Worm (Caenorhabditis elegans) whole organism, L2 larva: ENCODE results near the gene smoc-1.
A peak's percentile ranks its signal among the peaks of the same experiment; 100 is the strongest.

ENCODE experiments used
- C34F6.9 ChIP-seq: fragments of 150-350 bp; optimal IDR thresholded peaks from 2 replicates; lab custom pipeline; 2014; ENCODE audit warnings: missing biosample characterization, missing genetic modification characterization
- F13H6.1 ChIP-seq: sonication (generic microtip); optimal IDR thresholded peaks from 2 replicates; lab custom pipeline; 2016; ENCODE audit warnings: missing genetic modification characterization, missing compliant biosample characterization
- Y55F3AM.14 ChIP-seq: fragments of 200-800 bp; sonication (Bioruptor generic); optimal IDR thresholded peaks from 2 replicates; lab custom pipeline; 2018; ENCODE audit warnings: mild to moderate bottlenecking, missing genetic modification characterization, missing compliant biosample characterization
- ZK546.5 ChIP-seq: sonication (generic microtip); optimal IDR thresholded peaks from 2 replicates; lab custom pipeline; 2017; ENCODE audit warnings: missing biosample characterization, missing genetic modification characterization
- aly-2 ChIP-seq: fragments of 150-350 bp; optimal IDR thresholded peaks from 2 replicates; lab custom pipeline; 2014; ENCODE audit warnings: missing biosample characterization, missing genetic modification characterization
- ama-1 ChIP-seq: fragments of 150-350 bp; optimal IDR thresholded peaks from 2 replicates; lab custom pipeline; 2018; ENCODE audit warnings: inconsistent platforms
- blmp-1 ChIP-seq: sonication (generic microtip); optimal IDR thresholded peaks from 2 replicates; lab custom pipeline; 2017; ENCODE audit warnings: missing genetic modification characterization, mild to moderate bottlenecking, missing compliant biosample characterization, antibody characterized with exemption, moderate library complexity; ENCODE audit not compliant: insufficient read depth
- ceh-16 ChIP-seq: fragments of 150-350 bp; optimal IDR thresholded peaks from 2 replicates; lab custom pipeline; 2014; ENCODE audit warnings: missing biosample characterization, missing genetic modification characterization
- ceh-82 ChIP-seq: fragments of 150-350 bp; optimal IDR thresholded peaks from 2 replicates; lab custom pipeline; 2014; ENCODE audit warnings: missing biosample characterization, missing genetic modification characterization
- crh-2 ChIP-seq: sonication (generic microtip); optimal IDR thresholded peaks from 2 replicates; lab custom pipeline; 2017; ENCODE audit warnings: missing biosample characterization, missing genetic modification characterization
- dmd-4 ChIP-seq: sonication (generic microtip); optimal IDR thresholded peaks from 2 replicates; lab custom pipeline; 2017; ENCODE audit warnings: missing biosample characterization, missing genetic modification characterization
- elt-1 ChIP-seq: fragments of 150-350 bp; optimal IDR thresholded peaks from 2 replicates; lab custom pipeline; 2014; ENCODE audit warnings: missing biosample characterization, missing genetic modification characterization
- elt-3 ChIP-seq: sonication (generic microtip); optimal IDR thresholded peaks from 2 replicates; lab custom pipeline; 2017; ENCODE audit warnings: missing biosample characterization, missing genetic modification characterization
- fos-1 ChIP-seq: fragments of 150-350 bp; optimal IDR thresholded peaks from 2 replicates; lab custom pipeline; 2014; ENCODE audit warnings: missing biosample characterization, missing genetic modification characterization
- gmeb-1 ChIP-seq: fragments of 150-350 bp; optimal IDR thresholded peaks from 2 replicates; lab custom pipeline; 2014; ENCODE audit warnings: missing biosample characterization, missing genetic modification characterization
- lin-39 ChIP-seq: fragments of 150-350 bp; optimal IDR thresholded peaks from 2 replicates; lab custom pipeline; 2014; ENCODE audit warnings: missing biosample characterization, missing genetic modification reagents, missing genetic modification characterization
- lsy-2 ChIP-seq, 2 experiments: fragments of 150-350 bp in 1 of 2; sonication (generic microtip) in 1 of 2; optimal IDR thresholded peaks; 2 replicates each; lab custom pipeline; 2014 to 2017; ENCODE audit warnings: missing biosample characterization in 2 of 2, missing genetic modification characterization in 2 of 2
- nhr-10 ChIP-seq: sonication (generic microtip); optimal IDR thresholded peaks from 2 replicates; lab custom pipeline; 2017; ENCODE audit warnings: missing biosample characterization, missing genetic modification characterization
- nhr-12 ChIP-seq: fragments of 150-350 bp; optimal IDR thresholded peaks from 2 replicates; lab custom pipeline; 2014; ENCODE audit warnings: missing biosample characterization, missing genetic modification characterization
- nhr-129 ChIP-seq: fragments of 150-350 bp; optimal IDR thresholded peaks from 2 replicates; lab custom pipeline; 2014; ENCODE audit warnings: missing biosample characterization, missing genetic modification characterization
- nhr-23 ChIP-seq: fragments of 150-350 bp; optimal IDR thresholded peaks from 2 replicates; lab custom pipeline; 2014; ENCODE audit warnings: missing biosample characterization, missing genetic modification reagents, missing genetic modification characterization
- nhr-25 ChIP-seq: fragments of 150-350 bp; sonication (generic microtip); optimal IDR thresholded peaks from 3 replicates; lab custom pipeline; 2014; ENCODE audit warnings: missing biosample characterization, missing genetic modification characterization
- nhr-77 ChIP-seq: fragments of 150-350 bp; optimal IDR thresholded peaks from 2 replicates; lab custom pipeline; 2014; ENCODE audit warnings: missing biosample characterization, missing genetic modification characterization
- sem-4 ChIP-seq: fragments of 150-350 bp; optimal IDR thresholded peaks from 2 replicates; lab custom pipeline; 2014; ENCODE audit warnings: missing biosample characterization, missing genetic modification reagents, missing genetic modification characterization
- skn-1 ChIP-seq: sonication (generic microtip); optimal IDR thresholded peaks from 2 replicates; lab custom pipeline; 2017; ENCODE audit warnings: missing biosample characterization, missing genetic modification characterization
- sma-3 ChIP-seq: sonication (generic microtip); optimal IDR thresholded peaks from 2 replicates; lab custom pipeline; 2016; ENCODE audit warnings: missing genetic modification reagents, missing genetic modification characterization, missing compliant biosample characterization
- unc-39 ChIP-seq: fragments of 150-350 bp; optimal IDR thresholded peaks from 2 replicates; lab custom pipeline; 2014; ENCODE audit warnings: missing biosample characterization, missing genetic modification characterization
- unc-62 ChIP-seq: fragments of 150-350 bp; optimal IDR thresholded peaks from 2 replicates; lab custom pipeline; 2014; ENCODE audit warnings: missing biosample characterization, missing genetic modification reagents, missing genetic modification characterization
- zag-1 ChIP-seq: fragments of 150-350 bp; optimal IDR thresholded peaks from 2 replicates; lab custom pipeline; 2014; ENCODE audit warnings: missing biosample characterization, missing genetic modification characterization
- ztf-11 ChIP-seq: sonication (generic microtip); optimal IDR thresholded peaks from 2 replicates; lab custom pipeline; 2017; ENCODE audit warnings: missing biosample characterization, missing genetic modification characterization
- ztf-4 ChIP-seq: fragments of 150-350 bp; optimal IDR thresholded peaks from 2 replicates; lab custom pipeline; 2014; ENCODE audit warnings: missing biosample characterization, missing genetic modification characterization

Gene smoc-1

ce11 chrV:11764373-11764954 lies 7.0 kb downstream of the smoc-1 start, which contains the start of the genes F55A11.1 and syx-5 (continued):
- TF ChIP-seq gmeb-1 (tag; lab: Kevin White, UChicago) (peak; percentile 87), ceh-16 (no peak), elt-1 (no peak), nhr-12 (tag; lab: Kevin White, UChicago) (no peak), elt-3 (tag; lab: Kevin White, UChicago) (no peak), nhr-129 (peak; percentile 57), Y55F3AM.14 (GFP tag; lab: Kevin White, UChicago) (peak; percentile 48), skn-1 (tag; lab: Kevin White, UChicago) (peak; percentile 57), nhr-25 (tag; lab: Kevin White, UChicago) (peak; percentile 95), aly-2 (no peak), dmd-4 (tag; lab: Kevin White, UChicago) (peak; percentile 39), ZK546.5 (tag; lab: Kevin White, UChicago) (peak; percentile 30), nhr-10 (tag; lab: Kevin White, UChicago) (peak; percentile 13)
- TF ChIP-seq, all 48 proteins: peak for 32

ce11 chrV:11767028-11767427 lies 9.6 kb downstream of the smoc-1 start, which contains the start of gene sel-11:
sel-11 (plus strand) TSS chrV:11767328.
- no peak for TF ChIP-seq sma-3 (GFP tag; lab: Kevin White, UChicago)
- TF ChIP-seq unc-39 (tag; lab: Kevin White, UChicago) = no peak
- no peak for TF ChIP-seq aly-2
- TF ChIP-seq Y55F3AM.14 (GFP tag; lab: Kevin White, UChicago) = no peak
- no peak for TF ChIP-seq elt-3 (tag; lab: Kevin White, UChicago)
- TF ChIP-seq blmp-1 = no peak
- TF ChIP-seq zag-1 (tag; lab: Kevin White, UChicago) = no peak
- no peak for TF ChIP-seq ceh-82 (tag; lab: Kevin White, UChicago)
- no peak for TF ChIP-seq nhr-77 (tag; lab: Kevin White, UChicago)
- no peak for TF ChIP-seq ztf-11 (tag; lab: Kevin White, UChicago)
- no peak for TF ChIP-seq ama-1 (lab: Kevin White, UChicago)
- no peak for TF ChIP-seq nhr-23 (tag; lab: Kevin White, UChicago)
- TF ChIP-seq gmeb-1 (tag; lab: Kevin White, UChicago) = no peak
- no peak for TF ChIP-seq crh-2
- TF ChIP-seq C34F6.9 (tag; lab: Kevin White, UChicago) = no peak
- TF ChIP-seq, all 48 proteins: peak for 0

- TF ChIP-seq F13H6.1 (tag; lab: Kevin White, UChicago) (no peak), ceh-16 (no peak), sem-4 (no peak), lsy-2 (tag; optimal IDR thresholded peaks at IDR 0.05; lab: Kevin White, UChicago) (no peak), ama-1 (lab: Kevin White, UChicago) (no peak), nhr-77 (tag; lab: Kevin White, UChicago) (no peak), sma-3 (GFP tag; lab: Kevin White, UChicago) (no peak), ztf-4 (tag; lab: Kevin White, UChicago) (no peak)
- TF ChIP-seq, all 48 proteins: peak for 0
Observed at ce11 chrV:11769646-11770045, 12.2 kb downstream of the smoc-1 start.

- TF ChIP-seq nhr-129 (no peak), nhr-25 (tag; lab: Kevin White, UChicago) (peak; percentile 10), ama-1 (lab: Kevin White, UChicago) (peak; percentile 32), nhr-23 (tag; lab: Kevin White, UChicago) (no peak)
Observed at ce11 chrV:11770053-11770517, 12.6 kb downstream of the smoc-1 start, which contains the start of gene F55A11.4. F55A11.4 (plus strand) TSS chrV:11770467.

- TF ChIP-seq blmp-1 (no peak), nhr-12 (tag; lab: Kevin White, UChicago) (no peak), fos-1 (tag; lab: Kevin White, UChicago) (no peak), unc-62 (GFP tag; lab: Kevin White, UChicago) (no peak), lin-39 (no peak), ZK546.5 (tag; lab: Kevin White, UChicago) (no peak), ceh-16 (no peak), nhr-25 (tag; lab: Kevin White, UChicago) (no peak), nhr-129 (no peak), ceh-82 (tag; lab: Kevin White, UChicago) (no peak), dmd-4 (tag; lab: Kevin White, UChicago) (no peak), nhr-77 (tag; lab: Kevin White, UChicago) (no peak)
Observed at ce11 chrV:11773420-11773819, 16.0 kb downstream of the smoc-1 start, which contains the start of gene bus-18. bus-18 (plus strand) TSS chrV:11773720.
